Worm (Caenorhabditis elegans) whole organism, late embryonic: ENCODE results near the gene C55A6.1.

Source experiments
- C08G9.2 ChIP-seq: sonication (generic microtip); optimal IDR thresholded peaks from 2 replicates; lab custom pipeline; 2016; ENCODE audit warnings: mild to moderate bottlenecking, missing genetic modification characterization, moderate library complexity, missing compliant biosample characterization
- K02D7.2 ChIP-seq: sonication (generic microtip); optimal IDR thresholded peaks from 2 replicates; lab custom pipeline; 2017; ENCODE audit warnings: mild to moderate bottlenecking, missing genetic modification characterization, missing compliant biosample characterization
- K09A11.1 ChIP-seq: sonication (generic microtip); optimal IDR thresholded peaks from 2 replicates; lab custom pipeline; 2017; ENCODE audit warnings: antibody characterized with exemption, mild to moderate bottlenecking, missing genetic modification characterization, missing compliant biosample characterization; ENCODE audit not compliant: insufficient read depth
- T23F11.4 ChIP-seq: fragments of 200-800 bp; sonication (Bioruptor generic); optimal IDR thresholded peaks from 2 replicates; lab custom pipeline; 2018; ENCODE audit warnings: mild to moderate bottlenecking, missing genetic modification characterization, missing compliant biosample characterization
- ceh-19 ChIP-seq: fragments of 200-800 bp; sonication (Bioruptor generic); optimal IDR thresholded peaks from 2 replicates; lab custom pipeline; 2018; ENCODE audit warnings: mild to moderate bottlenecking, missing genetic modification characterization, missing compliant biosample characterization
- ceh-24 ChIP-seq: sonication (generic microtip); optimal IDR thresholded peaks from 2 replicates; lab custom pipeline; 2016; ENCODE audit warnings: mild to moderate bottlenecking, missing genetic modification characterization, missing compliant biosample characterization
- ceh-30 ChIP-seq: fragments of 150-350 bp; optimal IDR thresholded peaks from 2 replicates; lab custom pipeline; 2014; ENCODE audit warnings: missing biosample characterization, missing genetic modification characterization
- ceh-31 ChIP-seq: sonication (generic microtip); optimal IDR thresholded peaks from 2 replicates; lab custom pipeline; 2016; ENCODE audit warnings: missing genetic modification characterization, missing compliant biosample characterization
- ceh-34 ChIP-seq: sonication (generic microtip); optimal IDR thresholded peaks from 2 replicates; lab custom pipeline; 2016; ENCODE audit warnings: mild to moderate bottlenecking, missing genetic modification characterization, missing compliant biosample characterization
- ceh-45 ChIP-seq: fragments of 200-800 bp; sonication (Bioruptor generic); IDR thresholded peaks from 2 replicates; pipeline ENCODE4 v1.3.6; 2022; ENCODE audit warnings: missing genetic modification reagents, missing genetic modification characterization, missing compliant biosample characterization
- ceh-9 ChIP-seq: sonication (generic microtip); optimal IDR thresholded peaks from 2 replicates; lab custom pipeline; 2016; ENCODE audit warnings: mild to moderate bottlenecking, missing genetic modification characterization, inconsistent platforms, missing compliant biosample characterization
- elt-2 ChIP-seq: sonication (generic microtip); optimal IDR thresholded peaks from 2 replicates; lab custom pipeline; 2016; ENCODE audit warnings: missing genetic modification reagents, missing genetic modification characterization, missing compliant biosample characterization
- fax-1 ChIP-seq: sonication (generic microtip); optimal IDR thresholded peaks from 2 replicates; lab custom pipeline; 2016; ENCODE audit warnings: missing genotype, missing genetic modification characterization, missing compliant biosample characterization
- fkh-10 ChIP-seq: fragments of 150-350 bp; optimal IDR thresholded peaks from 2 replicates; lab custom pipeline; 2014; ENCODE audit warnings: missing biosample characterization, missing genetic modification reagents, missing genetic modification characterization
- gmeb-2 ChIP-seq: sonication (generic microtip); optimal IDR thresholded peaks from 2 replicates; lab custom pipeline; 2016; ENCODE audit warnings: missing genetic modification characterization, inconsistent platforms, missing compliant biosample characterization
- hlh-30 ChIP-seq: sonication (generic microtip); optimal IDR thresholded peaks from 2 replicates; lab custom pipeline; 2017; ENCODE audit warnings: antibody characterized with exemption, missing genetic modification characterization, missing compliant biosample characterization; ENCODE audit not compliant: insufficient read depth
- hlh-6 ChIP-seq: sonication (generic microtip); optimal IDR thresholded peaks from 2 replicates; lab custom pipeline; 2016; ENCODE audit warnings: missing genotype, missing genetic modification characterization, missing compliant biosample characterization
- lin-11 ChIP-seq: fragments of 200-800 bp; sonication (Bioruptor generic); optimal IDR thresholded peaks from 2 replicates; lab custom pipeline; 2018; ENCODE audit warnings: mild to moderate bottlenecking, missing genetic modification characterization, missing compliant biosample characterization
- mec-3 ChIP-seq: sonication (generic microtip); optimal IDR thresholded peaks from 2 replicates; lab custom pipeline; 2016; ENCODE audit warnings: borderline replicate concordance, missing genetic modification characterization, missing compliant biosample characterization
- nhr-11 ChIP-seq: fragments of 150-350 bp; optimal IDR thresholded peaks from 2 replicates; lab custom pipeline; 2014; ENCODE audit warnings: missing biosample characterization, missing genetic modification characterization
- nhr-232 ChIP-seq: sonication (generic microtip); optimal IDR thresholded peaks from 2 replicates; lab custom pipeline; 2016; ENCODE audit warnings: missing genetic modification characterization, missing compliant biosample characterization
- odd-2 ChIP-seq: sonication (generic microtip); optimal IDR thresholded peaks from 2 replicates; lab custom pipeline; 2017; ENCODE audit warnings: antibody characterized with exemption, mild to moderate bottlenecking, missing genetic modification characterization, missing compliant biosample characterization
- pat-9 ChIP-seq: fragments of 200-800 bp; sonication (Bioruptor generic); optimal IDR thresholded peaks from 2 replicates; lab custom pipeline; 2018; ENCODE audit warnings: mild to moderate bottlenecking, missing genetic modification characterization, moderate library complexity, missing compliant biosample characterization
- pha-2 ChIP-seq: sonication (generic microtip); optimal IDR thresholded peaks from 2 replicates; lab custom pipeline; 2017; ENCODE audit warnings: mild to moderate bottlenecking, missing genetic modification characterization, missing compliant biosample characterization
- rnt-1 ChIP-seq: sonication (generic microtip); optimal IDR thresholded peaks from 2 replicates; lab custom pipeline; 2016; ENCODE audit warnings: missing genetic modification characterization, missing compliant biosample characterization
- sdc-2 ChIP-seq: sonication (generic microtip); optimal IDR thresholded peaks from 2 replicates; lab custom pipeline; 2016; ENCODE audit warnings: missing genotype, missing genetic modification characterization, missing compliant biosample characterization
- sox-2 ChIP-seq: fragments of 200-800 bp; sonication (Bioruptor generic); IDR thresholded peaks from 2 replicates; pipeline ENCODE4 v1.3.6; 2022; ENCODE audit warnings: missing genetic modification reagents, missing genetic modification characterization, missing compliant biosample characterization
- syd-9 ChIP-seq: sonication (generic microtip); optimal IDR thresholded peaks from 2 replicates; lab custom pipeline; 2016; ENCODE audit warnings: mild to moderate bottlenecking, missing genetic modification characterization, moderate library complexity, missing compliant biosample characterization
- tbx-2 ChIP-seq: sonication (generic microtip); optimal IDR thresholded peaks from 2 replicates; lab custom pipeline; 2016; ENCODE audit warnings: missing genetic modification characterization, missing compliant biosample characterization
- unc-42 ChIP-seq: sonication (generic microtip); optimal IDR thresholded peaks from 2 replicates; lab custom pipeline; 2016; ENCODE audit warnings: missing genotype, missing genetic modification characterization, missing compliant biosample characterization
- unc-86 ChIP-seq: sonication (generic microtip); optimal IDR thresholded peaks from 2 replicates; lab custom pipeline; 2016; ENCODE audit warnings: missing genetic modification characterization, missing compliant biosample characterization
- zip-5 ChIP-seq: sonication (generic microtip); optimal IDR thresholded peaks from 2 replicates; lab custom pipeline; 2016; ENCODE audit warnings: missing genetic modification characterization, missing compliant biosample characterization
- ztf-16 ChIP-seq: sonication (generic microtip); optimal IDR thresholded peaks from 2 replicates; lab custom pipeline; 2017; ENCODE audit warnings: missing genetic modification characterization, missing compliant biosample characterization

C55A6.1 gene

DNA sequence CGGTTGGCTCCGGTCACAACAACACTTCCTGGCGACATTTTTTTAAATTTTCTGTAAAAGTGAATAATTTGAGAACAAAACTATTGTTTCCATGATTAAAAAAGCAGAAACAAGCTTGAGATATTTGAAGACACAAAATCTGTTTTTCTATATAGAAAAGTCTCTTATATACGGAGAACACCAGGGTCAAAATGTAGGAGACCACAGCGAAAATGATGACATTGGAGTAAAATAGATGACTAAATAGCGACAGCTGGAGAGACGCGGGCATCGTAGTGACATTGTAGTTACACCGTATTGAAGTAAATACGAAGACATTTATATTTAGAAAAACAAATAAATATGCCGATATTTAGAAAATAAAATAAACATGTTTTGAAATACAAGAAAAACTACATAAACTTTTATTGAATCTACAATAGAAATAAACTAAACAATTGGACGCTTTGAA is 11.4 kb upstream of the C55A6.1 start, which contains the start of gene sdz-8:
TSS of gene sdz-8 (minus strand) at position 51 of the 451 bp plus-strand sequence.
- TF ChIP-seq unc-42 = no peak
- no peak for TF ChIP-seq ceh-24 (tag; lab: Kevin White, UChicago)
- TF ChIP-seq gmeb-2 (tag; lab: Kevin White, UChicago) = no peak
- TF ChIP-seq fkh-10 (GFP tag; lab: Kevin White, UChicago) = no peak
- no peak for TF ChIP-seq ztf-16 (tag; lab: Kevin White, UChicago)
- TF ChIP-seq elt-2 (tag; lab: Kevin White, UChicago) = no peak

DNA sequence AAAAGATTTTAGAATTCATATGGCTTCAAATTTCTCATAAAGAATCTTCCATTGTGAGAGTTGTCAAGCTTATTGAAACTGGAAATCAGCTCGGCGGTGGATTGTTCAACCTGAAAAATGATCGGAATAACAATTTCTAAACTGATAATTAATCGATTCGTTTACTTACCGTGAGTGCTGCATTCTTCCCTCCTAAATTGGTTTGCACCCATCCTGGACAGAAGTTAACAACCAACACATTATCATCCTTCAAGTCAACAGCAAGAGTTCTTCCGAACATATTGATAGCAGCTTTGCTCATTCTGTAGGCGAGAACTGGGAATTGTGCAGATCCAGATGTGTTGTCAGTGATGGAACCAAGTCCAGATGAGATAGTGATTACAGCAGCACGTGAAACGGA is 10.4 kb upstream of the C55A6.1 start:
- TF ChIP-seq tbx-2 (tag; lab: Kevin White, UChicago) = no peak
- TF ChIP-seq rnt-1 (tag; lab: Kevin White, UChicago) = no peak
- TF ChIP-seq ceh-31 = no peak
- no peak for TF ChIP-seq pha-2 (tag; lab: Kevin White, UChicago)
- TF ChIP-seq sox-2 = no peak
- no peak for TF ChIP-seq syd-9 (tag; lab: Kevin White, UChicago)
- TF ChIP-seq mec-3 (tag; lab: Kevin White, UChicago) = no peak
- TF ChIP-seq hlh-30 (tag; lab: Kevin White, UChicago) = no peak
- TF ChIP-seq T23F11.4 (GFP tag; lab: Kevin White, UChicago) = no peak
- no peak for TF ChIP-seq lin-11
- TF ChIP-seq ceh-24 (tag; lab: Kevin White, UChicago) = no peak
- no peak for TF ChIP-seq ceh-45 (GFP tag; lab: Robert Waterston, UW)
- no peak for TF ChIP-seq elt-2 (tag; lab: Kevin White, UChicago)

DNA sequence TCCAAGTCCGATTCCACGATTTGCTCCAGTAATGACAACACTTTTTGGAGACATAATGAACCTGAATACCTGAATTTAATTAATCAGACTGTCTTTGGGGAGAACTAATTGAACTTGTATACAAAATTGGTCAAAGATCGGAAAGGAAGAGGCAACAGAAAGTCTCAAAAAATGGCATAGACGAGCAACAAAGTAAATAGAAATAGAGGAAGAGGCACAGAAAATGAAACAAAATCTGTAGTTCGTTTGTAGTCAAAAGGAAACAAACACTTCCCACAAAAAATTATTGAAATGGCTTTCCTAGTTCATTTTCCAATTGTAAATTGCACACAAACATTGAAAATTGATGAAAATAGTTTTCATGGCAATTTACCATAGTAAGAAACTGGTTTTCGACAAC is 9.9 kb upstream of the C55A6.1 start, which contains the start of gene C55A6.6:
TSS of gene C55A6.6 (minus strand) at position 61 of the 400 bp plus-strand sequence.
- TF ChIP-seq ceh-30 (no peak), hlh-6 (tag; lab: Kevin White, UChicago) (no peak), ceh-24 (tag; lab: Kevin White, UChicago) (no peak), K09A11.1 (tag; lab: Kevin White, UChicago) (no peak), fax-1 (no peak), K02D7.2 (tag; lab: Kevin White, UChicago) (no peak), ceh-19 (no peak), nhr-232 (no peak), sdc-2 (tag; lab: Kevin White, UChicago) (no peak), odd-2 (tag; lab: Kevin White, UChicago) (no peak), zip-5 (tag; lab: Kevin White, UChicago) (no peak), hlh-30 (tag; lab: Kevin White, UChicago) (no peak), syd-9 (tag; lab: Kevin White, UChicago) (no peak), pat-9 (tag; lab: Kevin White, UChicago) (no peak), ceh-31 (no peak), ceh-9 (no peak), nhr-11 (tag; lab: Kevin White, UChicago) (no peak)

DNA sequence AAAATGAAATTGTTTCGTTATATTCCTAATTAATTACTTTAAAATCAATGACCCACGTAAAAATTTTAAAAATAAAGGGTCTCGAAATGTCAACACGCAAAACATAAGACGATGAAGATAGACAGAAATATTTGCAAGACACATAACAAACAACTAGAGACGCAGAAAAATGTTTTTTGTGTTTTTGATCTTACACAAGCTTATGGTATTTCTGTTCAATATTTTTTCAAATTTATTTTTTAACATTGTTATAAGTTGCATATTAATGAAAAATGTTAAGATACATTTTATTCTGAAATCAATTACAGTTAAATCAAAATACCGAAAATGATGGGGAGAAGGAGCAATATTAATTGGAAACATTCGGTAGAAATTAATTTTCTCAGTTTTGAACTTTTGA is 8.7 kb upstream of the C55A6.1 start, which contains the start of gene C55A6.3:
TSS of gene C55A6.3 (minus strand) at position 101 of the 400 bp plus-strand sequence.
- TF ChIP-seq unc-86 (tag; lab: Kevin White, UChicago) = no peak
- TF ChIP-seq ceh-9 = no peak
- TF ChIP-seq gmeb-2 (tag; lab: Kevin White, UChicago) = no peak
- TF ChIP-seq ceh-31 = no peak
- TF ChIP-seq ceh-34 (tag; lab: Kevin White, UChicago) = no peak

DNA sequence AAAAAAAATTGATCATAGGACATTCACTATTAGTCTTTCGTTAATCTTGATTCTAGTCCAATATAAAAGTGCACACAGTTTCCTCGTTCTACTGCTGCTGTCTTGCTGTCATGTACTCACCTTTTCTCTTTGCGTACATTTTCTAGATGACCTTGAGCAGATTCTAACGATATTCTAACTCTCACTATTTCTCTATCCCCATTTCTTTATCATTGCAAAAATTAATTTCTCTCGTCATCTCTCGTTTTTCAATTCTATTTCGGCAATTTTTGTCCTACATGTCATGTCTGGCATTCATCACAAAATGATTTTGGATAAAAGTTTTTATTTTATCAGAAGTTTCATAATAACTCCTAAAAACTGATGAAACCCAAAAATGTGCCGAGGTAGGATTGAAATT is 4.0 kb upstream of the C55A6.1 start, which contains the start of gene ttll-5:
TSS of gene ttll-5 (plus strand) at position 288 of the 400 bp plus-strand sequence.
- no peak for TF ChIP-seq C08G9.2
- TF ChIP-seq, all 69 proteins: peak for 0
